Fruit fly (Drosophila melanogaster) whole organism, embryonic: ENCODE results near the gene CG42693.

Source experiments
- Awh ChIP-seq: fragments of 200-800 bp; sonication (Bioruptor generic); IDR thresholded peaks from 2 replicates; pipeline ENCODE4, ENCODE4 v1.3.6; 2022; ENCODE audit warnings: missing biosample characterization, missing genetic modification characterization
- BtbVII ChIP-seq: fragments of 200-800 bp; sonication (Bioruptor generic); optimal IDR thresholded peaks from 3 replicates; lab custom pipeline; 2017; ENCODE audit warnings: missing biosample characterization, mild to moderate bottlenecking, missing genetic modification characterization
- CG10267 ChIP-seq: fragments of 200-800 bp; sonication (Bioruptor generic); optimal IDR thresholded peaks from 2 replicates; lab custom pipeline; 2018; ENCODE audit warnings: missing biosample characterization, mild to moderate bottlenecking, missing genetic modification characterization, moderate library complexity
- CG10431 ChIP-seq: fragments of 200-800 bp; sonication (Bioruptor generic); optimal IDR thresholded peaks from 3 replicates; lab custom pipeline; 2018; ENCODE audit warnings: missing biosample characterization, mild to moderate bottlenecking, missing genetic modification characterization
- CG10979 ChIP-seq: fragments of 200-800 bp; sonication (Bioruptor generic); optimal IDR thresholded peaks from 2 replicates; lab custom pipeline; 2018; ENCODE audit warnings: missing biosample characterization, mild to moderate bottlenecking, missing genetic modification characterization, moderate library complexity
- CG12236 ChIP-seq: fragments of 200-800 bp; sonication (Bioruptor generic); optimal IDR thresholded peaks from 2 replicates; lab custom pipeline; 2016; ENCODE audit warnings: missing biosample characterization, missing genetic modification characterization
- CG12391 ChIP-seq: fragments of 200-800 bp; sonication (Bioruptor generic); optimal IDR thresholded peaks from 3 replicates; lab custom pipeline; 2018; ENCODE audit warnings: missing biosample characterization, mild to moderate bottlenecking, missing genetic modification characterization, moderate library complexity
- CG12769 ChIP-seq: fragments of 200-800 bp; sonication (Bioruptor generic); optimal IDR thresholded peaks from 2 replicates; lab custom pipeline; 2019; ENCODE audit warnings: missing biosample characterization, mild to moderate bottlenecking, missing genetic modification characterization, moderate library complexity
- CG13624 ChIP-seq: fragments of 200-800 bp; sonication (Bioruptor generic); optimal IDR thresholded peaks from 2 replicates; lab custom pipeline; 2016; ENCODE audit warnings: missing biosample characterization, missing genetic modification characterization
- CG13775 ChIP-seq: fragments of 200-800 bp; sonication (Bioruptor generic); optimal IDR thresholded peaks from 3 replicates; lab custom pipeline; 2017; ENCODE audit warnings: missing biosample characterization, mild to moderate bottlenecking, missing genetic modification characterization
- CG15696 ChIP-seq: fragments of 200-800 bp; sonication (Bioruptor generic); optimal IDR thresholded peaks from 2 replicates; lab custom pipeline; 2019; ENCODE audit warnings: missing biosample characterization, mild to moderate bottlenecking, missing genetic modification characterization, moderate library complexity
- CG1603 ChIP-seq: fragments of 200-800 bp; sonication (Bioruptor generic); optimal IDR thresholded peaks from 2 replicates; lab custom pipeline; 2019; ENCODE audit warnings: missing biosample characterization, mild to moderate bottlenecking, missing genetic modification characterization, moderate library complexity
- CG16813 ChIP-seq: fragments of 200-800 bp; sonication (Bioruptor generic); IDR thresholded peaks from 3 replicates; pipeline ENCODE4 v1.3.6; 2022; ENCODE audit warnings: missing biosample characterization, missing genetic modification characterization; ENCODE audit not compliant: partially characterized antibody
- CG17361 ChIP-seq: fragments of 200-800 bp; sonication (Bioruptor generic); IDR thresholded peaks from 3 replicates; pipeline ENCODE4 v1.3.6; 2022; ENCODE audit warnings: missing biosample characterization, missing genetic modification characterization
- CG18619 ChIP-seq: fragments of 200-800 bp; sonication (Bioruptor generic); optimal IDR thresholded peaks from 3 replicates; lab custom pipeline; 2017; ENCODE audit warnings: missing biosample characterization, mild to moderate bottlenecking, missing genetic modification characterization
- CG2712 ChIP-seq: fragments of 200-800 bp; optimal IDR thresholded peaks from 3 replicates; lab custom pipeline; 2019; ENCODE audit warnings: missing biosample characterization, mild to moderate bottlenecking, missing genetic modification characterization, moderate library complexity
- CG33557 ChIP-seq: fragments of 200-800 bp; sonication (Bioruptor generic); optimal IDR thresholded peaks from 2 replicates; lab custom pipeline; 2019; ENCODE audit warnings: missing biosample characterization, mild to moderate bottlenecking, missing genetic modification characterization, moderate library complexity
- CG43689 ChIP-seq: fragments of 200-800 bp; sonication (Bioruptor generic); IDR thresholded peaks from 2 replicates; pipeline ENCODE4 v1.3.6; 2022; ENCODE audit warnings: missing biosample characterization, missing genetic modification characterization
- CG9609 ChIP-seq: fragments of 200-800 bp; sonication (Bioruptor generic); optimal IDR thresholded peaks from 3 replicates; lab custom pipeline; 2016; ENCODE audit warnings: missing biosample characterization, missing genetic modification characterization
- CG9727 ChIP-seq: fragments of 200-800 bp; sonication (Bioruptor generic); optimal IDR thresholded peaks from 3 replicates; lab custom pipeline; 2017; ENCODE audit warnings: missing biosample characterization, mild to moderate bottlenecking, missing genetic modification characterization
- Dref ChIP-seq: fragments of 200-800 bp; sonication (Bioruptor generic); IDR thresholded peaks from 2 replicates; pipeline ENCODE4 v1.3.6; 2022; ENCODE audit warnings: missing biosample characterization, missing genetic modification characterization
- Drgx ChIP-seq: fragments of 200-800 bp; sonication (Bioruptor generic); IDR thresholded peaks from 2 replicates; pipeline ENCODE4 v1.3.6; 2022; ENCODE audit warnings: missing biosample characterization, missing genetic modification characterization
- Ets65A ChIP-seq: fragments of 200-800 bp; sonication (Bioruptor generic); peaks from one replicate; lab custom pipeline; 2016; ENCODE audit warnings: missing biosample characterization, missing genetic modification characterization
- GATAe ChIP-seq: fragments of 200-800 bp; sonication (Bioruptor generic); conservative IDR thresholded peaks from 2 replicates; pipeline ENCODE4 v1.3.6; 2022; ENCODE audit warnings: missing biosample characterization, missing genetic modification characterization
- H15 ChIP-seq: fragments of 200-800 bp; sonication (Bioruptor generic); IDR thresholded peaks from 3 replicates; pipeline ENCODE4 v1.3.6; 2022; ENCODE audit warnings: missing biosample characterization, missing genetic modification characterization
- HHEX ChIP-seq: fragments of 200-800 bp; sonication (Bioruptor generic); optimal IDR thresholded peaks from 3 replicates; lab custom pipeline; 2017; ENCODE audit warnings: missing biosample characterization, mild to moderate bottlenecking, missing genetic modification characterization, missing genetic modification reagents
- Lpt ChIP-seq: fragments of >200 bp; optimal IDR thresholded peaks from 2 replicates; lab custom pipeline; 2018; ENCODE audit warnings: missing biosample characterization, missing genetic modification characterization
- MESR4 ChIP-seq: fragments of 200-800 bp; sonication (Bioruptor generic); optimal IDR thresholded peaks from 2 replicates; lab custom pipeline; 2018; ENCODE audit warnings: missing biosample characterization, mild to moderate bottlenecking, missing genetic modification characterization, moderate library complexity
- Mad ChIP-seq: fragments of 200-800 bp; sonication (Bioruptor generic); optimal IDR thresholded peaks from 2 replicates; lab custom pipeline; 2016; ENCODE audit warnings: missing biosample characterization, missing genetic modification characterization
- Med ChIP-seq: fragments of 200-800 bp; sonication (Bioruptor generic); peaks from one replicate; lab custom pipeline; 2016; ENCODE audit warnings: missing biosample characterization, missing genetic modification characterization, mild to moderate bottlenecking, inconsistent platforms, moderate library complexity
- PHDP ChIP-seq: fragments of 200-800 bp; sonication (Bioruptor generic); optimal IDR thresholded peaks from 3 replicates; lab custom pipeline; 2018; ENCODE audit warnings: missing biosample characterization, mild to moderate bottlenecking, missing genetic modification characterization, moderate library complexity
- Ptx1 ChIP-seq: fragments of 200-800 bp; sonication (Bioruptor generic); IDR thresholded peaks from 2 replicates; pipeline ENCODE4 v1.3.6; 2022; ENCODE audit warnings: missing biosample characterization, missing genetic modification characterization
- Xrp1 ChIP-seq: fragments of 200-800 bp; sonication (Bioruptor generic); IDR thresholded peaks from 2 replicates; pipeline ENCODE4 v1.3.6; 2022; ENCODE audit warnings: missing biosample characterization, missing genetic modification characterization
- ara ChIP-seq: fragments of 200-800 bp; sonication (Bioruptor generic); IDR thresholded peaks from 2 replicates; pipeline ENCODE4 v1.3.6; 2022; ENCODE audit warnings: missing biosample characterization, missing genetic modification characterization
- bsh ChIP-seq, 2 experiments: fragments of 200-800 bp; sonication (Bioruptor generic); optimal IDR thresholded peaks; 2 replicates each; lab custom pipeline; 2017 to 2018; ENCODE audit warnings: mild to moderate bottlenecking in 2 of 2, missing biosample characterization in 2 of 2, missing genetic modification characterization in 2 of 2, moderate library complexity in 1 of 2
- chif ChIP-seq, 2 experiments: fragments of 200-800 bp; sonication (Bioruptor generic); optimal IDR thresholded peaks; 3 replicates each; lab custom pipeline; 2016; ENCODE audit warnings: missing biosample characterization in 2 of 2, missing genetic modification characterization in 2 of 2
- corto ChIP-seq: fragments of 200-800 bp; sonication (Bioruptor generic); optimal IDR thresholded peaks from 2 replicates; lab custom pipeline; 2016; ENCODE audit warnings: missing biosample characterization, mild to moderate bottlenecking, missing genetic modification characterization, moderate library complexity
- dm ChIP-seq: fragments of 200-800 bp; sonication (Bioruptor generic); optimal IDR thresholded peaks from 3 replicates; lab custom pipeline; 2016; ENCODE audit warnings: missing biosample characterization, missing genetic modification characterization
- dmrt11E ChIP-seq: fragments of 200-800 bp; sonication (Bioruptor generic); optimal IDR thresholded peaks from 3 replicates; lab custom pipeline; 2018; ENCODE audit warnings: missing biosample characterization, mild to moderate bottlenecking, missing genetic modification characterization, moderate library complexity
- en ChIP-seq: fragments of 200-800 bp; sonication (Bioruptor generic); optimal IDR thresholded peaks from 2 replicates; lab custom pipeline; 2016; ENCODE audit warnings: missing biosample characterization, missing genetic modification characterization
- hth ChIP-seq: fragments of >200 bp; optimal IDR thresholded peaks from 2 replicates; lab custom pipeline; 2017; ENCODE audit warnings: inconsistent platforms
- prd ChIP-seq, 3 experiments: fragments of >200 bp in 2 of 3; fragments of 200-800 bp in 1 of 3; sonication (Bioruptor generic) in 1 of 3; optimal IDR thresholded peaks in 2 of 3; IDR thresholded peaks in 1 of 3; 2 replicates in 2 of 3; 3 replicates in 1 of 3; pipeline versions ENCODE4 v1.3.6 to Lab custom; 2017 to 2022; ENCODE audit warnings: missing biosample characterization in 1 of 3, missing genetic modification characterization in 1 of 3
- pum ChIP-seq: fragments of 200-800 bp; sonication (Bioruptor generic); optimal IDR thresholded peaks from 2 replicates; lab custom pipeline; 2016; ENCODE audit warnings: missing biosample characterization, missing genetic modification characterization
- scrt ChIP-seq: fragments of 200-800 bp; sonication (Bioruptor generic); optimal IDR thresholded peaks from 2 replicates; lab custom pipeline; 2018; ENCODE audit warnings: missing biosample characterization, mild to moderate bottlenecking, missing genetic modification characterization, moderate library complexity
- sens ChIP-seq: fragments of 200-800 bp; sonication (Bioruptor generic); peaks from one replicate; lab custom pipeline; 2016; ENCODE audit warnings: missing biosample characterization, missing genetic modification characterization
- tna ChIP-seq: fragments of 200-800 bp; sonication (Bioruptor generic); IDR thresholded peaks from 2 replicates; pipeline ENCODE4 v1.3.6; 2022; ENCODE audit warnings: missing biosample characterization, missing genetic modification characterization; ENCODE audit not compliant: partially characterized antibody
- unc-4 ChIP-seq: fragments of 200-800 bp; sonication (Bioruptor generic); IDR thresholded peaks from 2 replicates; pipeline ENCODE4 v1.3.6; 2022; ENCODE audit warnings: missing biosample characterization, missing genetic modification characterization; ENCODE audit not compliant: partially characterized antibody
- vvl ChIP-seq: fragments of 200-800 bp; sonication (Bioruptor generic); IDR thresholded peaks from 2 replicates; pipeline ENCODE4 v1.3.6; 2022; ENCODE audit warnings: missing biosample characterization, missing genetic modification characterization
- zfh1 ChIP-seq: fragments of 200-800 bp; sonication (Bioruptor generic); IDR thresholded peaks from 3 replicates; pipeline ENCODE4 v1.3.6; 2022; ENCODE audit warnings: missing biosample characterization, missing genetic modification characterization

The CG42693 gene

dm6 chr3R:31700212-31700611 is 7.9 kb downstream of the CG42693 start:
- no peak for TF ChIP-seq dm
- TF ChIP-seq MESR4 (GFP tag; lab: Kevin White, UChicago), result no peak
- TF ChIP-seq CG10979, result no peak
- peak; percentile 3 for TF ChIP-seq CG2712 (tag; lab: Kevin White, UChicago)
- TF ChIP-seq CG13624 (GFP tag; lab: Kevin White, UChicago), result no peak
- peak; percentile 10 for TF ChIP-seq Med (GFP tag; lab: Kevin White, UChicago)
- peak; percentile 17; the same call in 1 of the 2 replicates for TF ChIP-seq Xrp1 (GFP tag; lab: Robert Waterston, UW)
- no peak for TF ChIP-seq prd (optimal IDR thresholded peaks at IDR 0.05; lab: Kevin White, UChicago)
- TF ChIP-seq prd (GFP tag; IDR thresholded peaks at IDR 0.05; lab: Robert Waterston, UW), result peak; percentile 19; the same call in 1 of the 3 replicates
- TF ChIP-seq H15, result no peak
- no peak for TF ChIP-seq CG12391 (tag; lab: Kevin White, UChicago)
- TF ChIP-seq CG10431 (GFP tag; lab: Kevin White, UChicago), result no peak
- TF ChIP-seq tna, result no peak
- TF ChIP-seq CG12236 (GFP tag; lab: Kevin White, UChicago), result no peak
- no peak for TF ChIP-seq Mad (GFP tag; lab: Kevin White, UChicago)
- TF ChIP-seq GATAe (GFP tag; lab: Robert Waterston, UW), result no peak
- TF ChIP-seq BtbVII (GFP tag; lab: Kevin White, UChicago), result no peak
- peak; percentile 73 for TF ChIP-seq Drgx (GFP tag; lab: Robert Waterston, UW)
- TF ChIP-seq CG13775 (GFP tag; lab: Kevin White, UChicago), result no peak
- no peak for TF ChIP-seq CG33557
- no peak for TF ChIP-seq CG12769 (tag; lab: Kevin White, UChicago)
- TF ChIP-seq HHEX (GFP tag; lab: Kevin White, UChicago), result no peak
- TF ChIP-seq unc-4, result no peak
- TF ChIP-seq dmrt11E (tag; lab: Kevin White, UChicago), result peak; percentile 41
- no peak for TF ChIP-seq en (GFP tag; lab: Kevin White, UChicago)
- 0 out of 3 replicates have a peak, but pooled peaks have one; percentile 2 for TF ChIP-seq CG16813 (GFP tag; lab: Robert Waterston, UW)
- TF ChIP-seq scrt, result no peak
- peak in 1 of 2 experiments; percentile 68 for TF ChIP-seq bsh (GFP tag; optimal IDR thresholded peaks at IDR 0.05; lab: Kevin White, UChicago)
- TF ChIP-seq PHDP (tag; lab: Kevin White, UChicago), result no peak

dm6 chr3R:31698143-31698776 is 9.9 kb downstream of the CG42693 start:
- peak; percentile 55; the same call in 1 of the 2 replicates for TF ChIP-seq ara (GFP tag; lab: Robert Waterston, UW)
- TF ChIP-seq chif (GFP tag; optimal IDR thresholded peaks at IDR 0.05; lab: Kevin White, UChicago), result peak in 1 of 2 experiments; percentile 6
- peak; percentile 73 for TF ChIP-seq sens
- TF ChIP-seq CG12391 (tag; lab: Kevin White, UChicago), result peak; percentile 23
- TF ChIP-seq Lpt (GFP tag; lab: Kevin White, UChicago), result peak; percentile 3
- peak; percentile 1 for TF ChIP-seq pum (GFP tag; lab: Kevin White, UChicago)
- no peak for TF ChIP-seq Ptx1 (GFP tag; lab: Robert Waterston, UW)
- 0 out of 3 replicates have a peak, but pooled peaks have one; percentile 22 for TF ChIP-seq CG17361 (GFP tag; lab: Robert Waterston, UW)
- TF ChIP-seq CG9727 (GFP tag; lab: Kevin White, UChicago), result peak; percentile 37
- TF ChIP-seq CG10267 (tag; lab: Kevin White, UChicago), result peak; percentile 11
- TF ChIP-seq vvl (GFP tag; lab: Robert Waterston, UW), result no peak
- TF ChIP-seq CG43689, result no peak
- TF ChIP-seq CG15696 (tag; lab: Kevin White, UChicago), result peak; percentile 20
- no peak for TF ChIP-seq Awh (GFP tag; lab: Robert Waterston, UW)
- TF ChIP-seq Dref (GFP tag; lab: Robert Waterston, UW), result no peak
- TF ChIP-seq CG1603 (tag; lab: Kevin White, UChicago), result peak; percentile 26
- peak; percentile 48 for TF ChIP-seq CG10979
- TF ChIP-seq hth (lab: Kevin White, UChicago), result no peak
- TF ChIP-seq zfh1, result 0 out of 3 replicates have a peak, but pooled peaks have one; percentile 29
- no peak for TF ChIP-seq prd (optimal IDR thresholded peaks at IDR 0.05; lab: Kevin White, UChicago)
- peak; percentile 23; the same call in 1 of the 3 replicates for TF ChIP-seq prd (GFP tag; IDR thresholded peaks at IDR 0.05; lab: Robert Waterston, UW)
- no peak for TF ChIP-seq CG18619
- peak; percentile 91 for TF ChIP-seq corto (GFP tag; lab: Kevin White, UChicago)
- peak; percentile 1 for TF ChIP-seq CG9609 (GFP tag; lab: Kevin White, UChicago)
- peak; percentile 7 to 49 for TF ChIP-seq bsh (GFP tag; optimal IDR thresholded peaks at IDR 0.05; lab: Kevin White, UChicago)
- TF ChIP-seq Ets65A (GFP tag; lab: Kevin White, UChicago), result peak; percentile 87
